Fruit fly (Drosophila melanogaster) whole organism, pupa: ENCODE results near the gene CG3071.

Experiments used
- CG10348 ChIP-seq: fragments of 200-800 bp; sonication (Bioruptor generic); IDR thresholded peaks from 2 replicates; pipeline ENCODE4 v1.3.6; 2022; ENCODE audit warnings: missing biosample characterization, missing genetic modification characterization
- CG12605 ChIP-seq: fragments of 200-800 bp; sonication (Bioruptor generic); IDR thresholded peaks from 2 replicates; pipeline ENCODE4 v1.3.6; 2022; ENCODE audit warnings: missing biosample characterization, missing genetic modification characterization
- CG13204 ChIP-seq: fragments of 200-800 bp; sonication (Bioruptor generic); optimal IDR thresholded peaks from 2 replicates; lab custom pipeline; 2018; ENCODE audit warnings: missing biosample characterization, mild to moderate bottlenecking, missing genetic modification characterization, moderate library complexity
- CG14655 ChIP-seq: fragments of 200-800 bp; sonication (Bioruptor generic); optimal IDR thresholded peaks from 3 replicates; lab custom pipeline; 2017; ENCODE audit warnings: mild to moderate bottlenecking, missing biosample characterization, missing genetic modification reagents, missing genetic modification characterization
- CG15710 ChIP-seq: fragments of 200-800 bp; sonication (Bioruptor generic); optimal IDR thresholded peaks from 2 replicates; lab custom pipeline; 2018; ENCODE audit warnings: missing biosample characterization, mild to moderate bottlenecking, missing genetic modification characterization, moderate library complexity
- CG17806 ChIP-seq: fragments of 200-800 bp; sonication (Bioruptor generic); optimal IDR thresholded peaks from 2 replicates; lab custom pipeline; 2018; ENCODE audit warnings: missing biosample characterization, mild to moderate bottlenecking, missing genetic modification characterization, moderate library complexity
- CG32121 ChIP-seq: fragments of 200-800 bp; sonication (Bioruptor generic); IDR thresholded peaks from 2 replicates; pipeline ENCODE4 v1.3.6; 2022; ENCODE audit warnings: missing biosample characterization, missing genetic modification characterization
- CG34367 ChIP-seq: fragments of 200-800 bp; sonication (Bioruptor generic); optimal IDR thresholded peaks from 2 replicates; lab custom pipeline; 2018; ENCODE audit warnings: missing biosample characterization, mild to moderate bottlenecking, missing genetic modification characterization
- CG4496 ChIP-seq: fragments of 200-800 bp; sonication (Bioruptor generic); IDR thresholded peaks from 3 replicates; pipeline ENCODE4 v1.3.6; 2022; ENCODE audit warnings: missing biosample characterization, missing genetic modification characterization
- CG8159 ChIP-seq: fragments of 200-800 bp; sonication (Bioruptor generic); optimal IDR thresholded peaks from 3 replicates; lab custom pipeline; 2018; ENCODE audit warnings: missing biosample characterization, mild to moderate bottlenecking, missing genetic modification characterization, moderate library complexity
- CG8301 ChIP-seq: fragments of 200-800 bp; sonication (Bioruptor generic); optimal IDR thresholded peaks from 2 replicates; lab custom pipeline; 2018; ENCODE audit warnings: missing biosample characterization, mild to moderate bottlenecking, missing genetic modification characterization
- CG9948 ChIP-seq: fragments of 200-800 bp; sonication (Bioruptor generic); optimal IDR thresholded peaks from 2 replicates; lab custom pipeline; 2018; ENCODE audit warnings: missing biosample characterization, mild to moderate bottlenecking, missing genetic modification characterization, moderate library complexity
- D1 ChIP-seq: fragments of 200-800 bp; sonication (Bioruptor generic); optimal IDR thresholded peaks from 2 replicates; lab custom pipeline; 2018; ENCODE audit warnings: missing biosample characterization, mild to moderate bottlenecking, missing genetic modification characterization, moderate library complexity
- EcR ChIP-seq: fragments of 200-800 bp; sonication (Bioruptor generic); optimal IDR thresholded peaks from 3 replicates; lab custom pipeline; 2019; ENCODE audit warnings: missing biosample characterization, missing genetic modification characterization, mild to moderate bottlenecking, moderate library complexity, missing genetic modification reagents
- Ets98B ChIP-seq: fragments of 200-800 bp; sonication (Bioruptor generic); IDR thresholded peaks from 2 replicates; pipeline ENCODE4 v1.3.6; 2022; ENCODE audit warnings: missing biosample characterization, missing genetic modification characterization
- Pif1A ChIP-seq: fragments of 200-800 bp; sonication (Bioruptor generic); optimal IDR thresholded peaks from 3 replicates; lab custom pipeline; 2016; ENCODE audit warnings: missing biosample characterization, missing genetic modification characterization
- Pif1B ChIP-seq: fragments of 200-800 bp; sonication (Bioruptor generic); optimal IDR thresholded peaks from 3 replicates; lab custom pipeline; 2016; ENCODE audit warnings: missing biosample characterization, missing genetic modification characterization
- Snoo ChIP-seq: fragments of 200-800 bp; sonication (Bioruptor generic); optimal IDR thresholded peaks from 3 replicates; lab custom pipeline; 2017; ENCODE audit warnings: missing biosample characterization, mild to moderate bottlenecking, missing genetic modification characterization, inconsistent platforms
- fd96Ca ChIP-seq: fragments of 200-800 bp; sonication (Bioruptor generic); IDR thresholded peaks from 3 replicates; pipeline ENCODE4 v1.3.6; 2022; ENCODE audit warnings: missing biosample characterization, missing genetic modification characterization
- gl ChIP-seq: fragments of 200-800 bp; sonication (Bioruptor generic); optimal IDR thresholded peaks from 2 replicates; lab custom pipeline; 2018; ENCODE audit warnings: missing biosample characterization, mild to moderate bottlenecking, missing genetic modification characterization
- rn ChIP-seq: fragments of 200-800 bp; sonication (Bioruptor generic); IDR thresholded peaks from 2 replicates; pipeline ENCODE4 v1.3.6; 2022; ENCODE audit warnings: missing biosample characterization, missing genetic modification characterization

CG3071 gene

DNA sequence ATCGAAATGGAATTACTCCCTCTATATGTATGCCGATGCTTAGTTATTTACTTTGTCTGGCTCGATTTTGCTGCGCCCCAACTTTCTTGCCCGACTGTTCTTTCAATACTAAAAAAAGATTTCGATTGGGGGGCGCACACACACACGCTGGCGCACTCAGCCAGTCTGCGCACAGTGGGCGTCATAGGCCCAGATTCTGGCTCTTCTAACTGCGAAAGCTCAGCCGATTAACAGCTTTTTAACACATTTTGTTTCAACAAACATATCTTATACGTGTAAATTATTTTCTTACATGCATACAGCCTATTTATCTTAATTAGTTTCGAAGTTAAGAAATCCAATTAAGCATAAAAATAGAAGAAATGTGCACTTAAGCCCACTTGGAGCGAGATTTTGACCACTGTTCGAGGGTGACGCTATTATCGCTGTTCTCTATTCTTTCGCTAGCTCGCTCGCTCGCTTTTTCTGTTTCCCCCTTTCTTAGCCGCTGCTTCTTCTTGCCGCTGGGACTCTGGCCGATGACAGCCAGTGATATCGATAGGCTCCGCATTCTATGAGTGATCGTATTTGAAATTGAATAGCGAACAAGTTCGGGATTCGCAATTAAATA, 40.4 kb upstream of the CG3071 start, which contains the start of gene Vinc:
Gene Vinc (minus strand): TSS at position 387 of the 610 bp plus-strand sequence.
- TF ChIP-seq CG14655 (GFP tag; lab: Kevin White, UChicago) (peak; percentile 94), CG34367 (tag; lab: Kevin White, UChicago) (peak; percentile 80), gl (peak; percentile 85), CG4496 (peak; percentile 84), Pif1A (peak; percentile 92), CG17806 (peak; percentile 86), EcR (GFP tag; lab: Kevin White, UChicago) (peak; percentile 72), Snoo (tag; lab: Kevin White, UChicago) (peak; percentile 90), CG8301 (tag; lab: Kevin White, UChicago) (peak; percentile 93), CG10348 (GFP tag; lab: Robert Waterston, UW) (peak; percentile 34; the same call in 1 of the 2 replicates), CG13204 (no peak), D1 (no peak), CG9948 (tag; lab: Kevin White, UChicago) (peak; percentile 79), Pif1B (GFP tag; lab: Kevin White, UChicago) (peak; percentile 87), rn (GFP tag; lab: Robert Waterston, UW) (peak; percentile 40; the same call in 1 of the 2 replicates), fd96Ca (peak; percentile 92), CG12605 (GFP tag; lab: Robert Waterston, UW) (peak; percentile 45; the same call in 1 of the 2 replicates), CG15710 (peak; percentile 79), CG32121 (GFP tag; lab: Robert Waterston, UW) (peak; percentile 90), Ets98B (GFP tag; lab: Robert Waterston, UW) (peak; percentile 88), CG8159 (tag; lab: Kevin White, UChicago) (peak; percentile 94)

DNA sequence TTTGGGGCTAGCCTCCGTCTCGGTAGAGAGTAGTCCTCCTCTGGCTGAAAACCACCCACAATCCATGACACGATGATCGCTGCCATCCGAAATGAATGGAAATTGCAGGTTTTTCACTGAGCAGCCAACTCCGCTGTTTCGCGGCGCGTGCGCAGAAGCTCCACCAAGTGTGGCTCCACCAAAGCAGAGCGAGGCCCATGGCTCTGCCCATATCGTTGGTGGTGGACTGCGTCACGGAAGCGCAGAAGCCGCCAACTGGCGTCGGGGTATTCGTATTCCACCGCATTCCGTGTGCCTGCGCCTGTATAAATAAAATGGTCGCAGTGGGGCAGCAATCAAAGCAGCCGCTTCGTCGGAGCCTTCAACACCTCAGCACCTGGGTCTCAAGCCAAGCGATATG, 39.2 kb upstream of the CG3071 start, which contains the start of gene CG14052:
Gene CG14052 (plus strand): TSS at position 301 of the 400 bp plus-strand sequence.
- TF ChIP-seq Pif1B (GFP tag; lab: Kevin White, UChicago) (no peak), D1 (no peak), CG10348 (GFP tag; lab: Robert Waterston, UW) (no peak), gl (no peak), Snoo (tag; lab: Kevin White, UChicago) (no peak), CG12605 (GFP tag; lab: Robert Waterston, UW) (no peak), CG13204 (no peak), CG34367 (tag; lab: Kevin White, UChicago) (no peak)

DNA sequence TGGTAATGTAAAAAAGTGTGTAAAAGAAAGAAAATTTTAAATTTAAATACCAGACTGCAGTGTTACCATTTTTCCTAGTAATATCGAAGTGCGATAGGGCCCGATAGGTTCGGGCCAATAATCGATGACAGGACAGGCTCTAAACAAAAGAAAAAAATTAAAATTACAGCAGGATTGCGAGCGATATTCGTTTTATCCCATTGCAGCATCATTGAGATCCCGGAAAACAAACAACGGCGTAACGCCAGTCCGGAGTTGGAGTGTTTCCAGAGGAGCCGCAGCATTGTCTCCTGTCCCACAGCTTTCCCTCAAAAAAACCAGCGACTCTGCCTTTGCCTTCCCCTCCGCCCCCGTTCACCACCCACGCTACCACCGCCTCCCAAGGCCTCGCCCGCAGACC, 37.5 kb upstream of the CG3071 start, which contains the start of gene pcx:
Gene pcx (plus strand): TSS at position 159 of the 400 bp plus-strand sequence.
- TF ChIP-seq CG8159 (tag; lab: Kevin White, UChicago) (no peak), CG14655 (GFP tag; lab: Kevin White, UChicago) (no peak), CG17806 (no peak), CG12605 (GFP tag; lab: Robert Waterston, UW) (no peak), CG10348 (GFP tag; lab: Robert Waterston, UW) (no peak), gl (no peak), fd96Ca (no peak), CG9948 (tag; lab: Kevin White, UChicago) (no peak), CG32121 (GFP tag; lab: Robert Waterston, UW) (no peak), CG15710 (no peak), CG13204 (no peak)
- TF ChIP-seq, all 21 proteins: peak for 0

DNA sequence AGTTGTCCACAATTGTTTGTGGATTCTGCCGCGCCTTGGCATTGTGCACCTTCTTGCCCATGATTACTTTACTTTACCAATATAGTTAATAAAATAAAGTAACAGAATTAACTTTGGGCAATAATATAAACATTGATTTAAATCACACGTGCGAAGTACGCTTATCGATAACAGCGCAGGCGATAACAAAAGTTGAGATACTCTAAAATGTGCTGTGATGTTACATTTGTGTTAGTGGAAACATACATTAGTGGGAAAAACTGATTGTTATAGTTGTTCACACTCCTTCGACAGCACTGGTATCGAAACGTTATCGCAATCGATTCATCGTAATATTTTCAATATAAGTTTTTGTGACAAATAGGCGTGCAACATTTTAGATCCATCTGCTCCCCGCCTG, 20.8 kb upstream of the CG3071 start, which contains the start of gene kz:
Gene kz (minus strand): TSS at position 194 of the 400 bp plus-strand sequence.
- no peak for TF ChIP-seq gl
- no peak for TF ChIP-seq CG32121 (GFP tag; lab: Robert Waterston, UW)
- no peak for TF ChIP-seq rn (GFP tag; lab: Robert Waterston, UW)
- no peak for TF ChIP-seq CG15710
- TF ChIP-seq Pif1A: no peak
- no peak for TF ChIP-seq CG17806
- no peak for TF ChIP-seq Snoo (tag; lab: Kevin White, UChicago)
- TF ChIP-seq CG10348 (GFP tag; lab: Robert Waterston, UW): no peak
- no peak for TF ChIP-seq CG12605 (GFP tag; lab: Robert Waterston, UW)
- TF ChIP-seq Pif1B (GFP tag; lab: Kevin White, UChicago): no peak
- TF ChIP-seq D1: no peak
- TF ChIP-seq CG4496: no peak
- TF ChIP-seq CG34367 (tag; lab: Kevin White, UChicago): no peak
- TF ChIP-seq CG14655 (GFP tag; lab: Kevin White, UChicago): no peak
- no peak for TF ChIP-seq fd96Ca
- no peak for TF ChIP-seq CG13204
- no peak for TF ChIP-seq CG8301 (tag; lab: Kevin White, UChicago)
- TF ChIP-seq EcR (GFP tag; lab: Kevin White, UChicago): no peak
- no peak for TF ChIP-seq CG9948 (tag; lab: Kevin White, UChicago)

DNA sequence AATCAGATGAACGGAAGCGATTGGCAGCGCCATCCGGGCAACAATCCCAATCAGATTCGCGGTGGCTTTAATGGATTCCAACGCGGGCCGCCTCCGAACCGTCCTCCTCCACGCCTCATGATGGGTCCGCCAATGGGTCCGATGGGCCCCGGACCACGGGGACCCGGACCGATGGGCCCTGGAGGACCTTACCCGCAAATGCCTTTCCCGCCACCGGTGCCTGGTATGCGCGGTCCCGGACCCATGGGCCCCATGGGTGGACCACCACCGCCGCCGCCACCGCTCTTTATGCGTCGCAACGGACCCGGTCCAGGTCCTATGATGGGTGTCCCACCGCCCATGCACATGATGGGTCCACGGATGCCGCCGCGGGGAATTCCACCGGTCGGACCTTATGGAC, 19.7 kb upstream of the CG3071 start:
- TF ChIP-seq fd96Ca (no peak), CG17806 (no peak), CG32121 (GFP tag; lab: Robert Waterston, UW) (no peak), CG4496 (no peak), Pif1B (GFP tag; lab: Kevin White, UChicago) (no peak), CG9948 (tag; lab: Kevin White, UChicago) (no peak), Snoo (tag; lab: Kevin White, UChicago) (no peak), Pif1A (no peak), rn (GFP tag; lab: Robert Waterston, UW) (no peak)

DNA sequence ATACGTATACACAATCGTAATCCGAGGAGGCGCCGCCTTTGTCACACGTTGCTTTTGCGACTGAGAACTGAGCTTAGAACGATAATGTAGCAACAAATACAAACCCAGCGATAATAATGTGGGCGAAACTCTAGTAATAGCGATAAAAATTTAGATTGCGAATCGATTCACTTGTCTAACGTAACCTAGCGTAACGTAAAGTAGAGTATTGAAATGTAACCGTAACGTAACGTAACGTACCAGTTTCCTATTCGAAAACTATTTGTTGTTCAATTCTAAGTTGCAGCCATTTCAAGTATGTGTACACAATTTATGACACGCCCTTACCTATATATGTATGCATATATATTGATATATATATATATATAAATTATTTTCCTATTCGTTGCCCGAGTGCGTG, 17.9 kb upstream of the CG3071 start:
- TF ChIP-seq fd96Ca: no peak
- TF ChIP-seq CG8159 (tag; lab: Kevin White, UChicago): no peak
- no peak for TF ChIP-seq CG9948 (tag; lab: Kevin White, UChicago)
- TF ChIP-seq CG15710: no peak
- no peak for TF ChIP-seq CG17806
- TF ChIP-seq Ets98B (GFP tag; lab: Robert Waterston, UW): no peak
- no peak for TF ChIP-seq CG10348 (GFP tag; lab: Robert Waterston, UW)
- TF ChIP-seq CG12605 (GFP tag; lab: Robert Waterston, UW): no peak
- TF ChIP-seq rn (GFP tag; lab: Robert Waterston, UW): no peak
